Fruit fly (Drosophila melanogaster): Measurements from ENCODE around the gene CG33965.

The CG33965 gene

dm6 chr3L:1204674-1205547, 27.8 kb upstream of the CG33965 start, which contains the start of gene CG9119 (continued):
- TF ChIP-seq nmo (GFP tag; optimal IDR thresholded peaks at IDR 0.05) (peak; percentile 66), CG4360 (GFP tag; IDR thresholded peaks at IDR 0.05) (no peak), ranshi (GFP tag; IDR thresholded peaks at IDR 0.05) (no peak; the same call in 1 of the 2 replicates), schlank (tag; optimal IDR thresholded peaks at IDR 0.05) (peak; percentile 60), CG8359 (GFP tag; optimal IDR thresholded peaks at IDR 0.05; ENCODE audit: borderline replicate concordance) (peak; percentile 17), bsh (GFP tag; optimal IDR thresholded peaks at IDR 0.05) (peak in 1 of 2 experiments; percentile 57), tll (GFP tag; optimal IDR thresholded peaks at IDR 0.05) (no peak), scrt (GFP tag; optimal IDR thresholded peaks at IDR 0.05) (peak; percentile 53), lov (optimal IDR thresholded peaks at IDR 0.05) (no peak), lov (GFP tag; IDR thresholded peaks at IDR 0.05) (no peak), E2f1 (GFP tag; IDR thresholded peaks at IDR 0.05) (no peak), CG15696 (tag; optimal IDR thresholded peaks at IDR 0.05) (peak; percentile 12), CG17385 (GFP tag; optimal IDR thresholded peaks at IDR 0.05) (peak; percentile 60), sens-2 (GFP tag; IDR thresholded peaks at IDR 0.05) (no peak), Ssrp (tag; optimal IDR thresholded peaks at IDR 0.05) (peak; percentile 59), CG4282 (GFP tag; optimal IDR thresholded peaks at IDR 0.05) (peak; percentile 25), CG32532 (GFP tag; IDR thresholded peaks at IDR 0.05) (no peak; the same call in none of the 2 replicates), NfI (GFP tag; optimal IDR thresholded peaks at IDR 0.05) (peak; percentile 57), Myb (GFP tag; optimal IDR thresholded peaks at IDR 0.05) (peak; percentile 70), pho (GFP tag; optimal IDR thresholded peaks at IDR 0.05) (peak; percentile 70), esg (GFP tag; conservative IDR thresholded peaks at IDR 0.05) (peak; percentile 61), CG3726 (GFP tag; IDR thresholded peaks at IDR 0.05) (0 out of 3 replicates have a peak, but pooled peaks have one; percentile 41), Hey (tag; optimal IDR thresholded peaks at IDR 0.05) (no peak), grn (GFP tag; optimal IDR thresholded peaks at IDR 0.05) (peak; percentile 58), az2 (GFP tag; optimal IDR thresholded peaks at IDR 0.05) (peak; percentile 42), dati (GFP tag; IDR thresholded peaks at IDR 0.05) (no peak), CG7372 (GFP tag; IDR thresholded peaks at IDR 0.05) (0 out of 2 replicates have a peak, but pooled peaks have one; percentile 26), CG15514 (GFP tag; optimal IDR thresholded peaks at IDR 0.05) (peak; percentile 28), fd102C (GFP tag; optimal IDR thresholded peaks at IDR 0.05) (no peak), CG10543 (GFP tag; optimal IDR thresholded peaks at IDR 0.05) (peak; percentile 84), bcd (GFP tag; optimal IDR thresholded peaks at IDR 0.05) (peak; percentile 73), jumu (GFP tag; optimal IDR thresholded peaks at IDR 0.05) (peak; percentile 50), zen2 (GFP tag; IDR thresholded peaks at IDR 0.05; ENCODE audit: partially characterized antibody) (no peak), Gsc (GFP tag; IDR thresholded peaks at IDR 0.05) (no peak), ac (GFP tag; optimal IDR thresholded peaks at IDR 0.05) (no peak), CG17612 (GFP tag; IDR thresholded peaks at IDR 0.05) (no peak), CG8765 (GFP tag; IDR thresholded peaks at IDR 0.05) (no peak), Ptx1 (GFP tag; IDR thresholded peaks at IDR 0.05) (peak; percentile 72), ttk (GFP tag; IDR thresholded peaks at IDR 0.05) (peak; percentile 34; the same call in 1 of the 2 replicates), gt (GFP tag; IDR thresholded peaks at IDR 0.05) (no peak), Sry-δ (GFP tag; optimal IDR thresholded peaks at IDR 0.05) (peak; percentile 24), Fer1 (GFP tag; optimal IDR thresholded peaks at IDR 0.05) (peak; percentile 76), Taf1 (GFP tag; IDR thresholded peaks at IDR 0.05) (peak; percentile 32; the same call in 1 of the 2 replicates), sug (tag; optimal IDR thresholded peaks at IDR 0.05) (peak; percentile 83), HHEX (GFP tag; optimal IDR thresholded peaks at IDR 0.05) (peak; percentile 75), Dip3 (GFP tag; optimal IDR thresholded peaks at IDR 0.05) (peak; percentile 80), Dip2 (GFP tag; IDR thresholded peaks at IDR 0.05) (peak; percentile 11; the same call in 1 of the 2 replicates), gem (tag; optimal IDR thresholded peaks at IDR 0.05) (peak; percentile 74), tx (GFP tag; optimal IDR thresholded peaks at IDR 0.05) (peak; percentile 49)
